Fruit fly (Drosophila melanogaster): ENCODE measurements around the gene CG1105.

CG1105 gene

DNA sequence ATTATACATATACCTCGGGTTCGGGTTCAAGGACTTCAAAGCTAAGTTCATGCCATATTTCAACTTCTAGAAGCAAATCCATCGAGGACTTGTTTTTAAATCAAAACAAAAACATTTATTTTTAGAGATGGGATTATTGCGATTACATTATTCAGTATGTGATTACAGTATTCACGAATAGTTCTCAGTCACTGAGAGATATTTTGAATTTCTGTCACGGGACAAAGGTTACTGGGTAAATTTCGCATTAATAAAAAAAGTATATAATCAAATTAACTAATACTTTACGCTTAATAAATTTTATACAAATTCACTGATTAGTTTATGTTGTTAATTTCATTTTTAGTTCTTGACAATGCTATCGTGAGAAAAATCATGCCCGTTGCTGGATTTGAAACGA, 26.7 kb upstream of the CG1105 start:
- TF ChIP-seq Sin3A (optimal IDR thresholded peaks at IDR 0.05) (no peak), ttk (optimal IDR thresholded peaks at IDR 0.05) (no peak), insv (optimal IDR thresholded peaks at IDR 0.05) (no peak), psq (optimal IDR thresholded peaks at IDR 0.05) (no peak), h (optimal IDR thresholded peaks at IDR 0.05) (no peak), Myc (optimal IDR thresholded peaks at IDR 0.05) (no peak)

DNA sequence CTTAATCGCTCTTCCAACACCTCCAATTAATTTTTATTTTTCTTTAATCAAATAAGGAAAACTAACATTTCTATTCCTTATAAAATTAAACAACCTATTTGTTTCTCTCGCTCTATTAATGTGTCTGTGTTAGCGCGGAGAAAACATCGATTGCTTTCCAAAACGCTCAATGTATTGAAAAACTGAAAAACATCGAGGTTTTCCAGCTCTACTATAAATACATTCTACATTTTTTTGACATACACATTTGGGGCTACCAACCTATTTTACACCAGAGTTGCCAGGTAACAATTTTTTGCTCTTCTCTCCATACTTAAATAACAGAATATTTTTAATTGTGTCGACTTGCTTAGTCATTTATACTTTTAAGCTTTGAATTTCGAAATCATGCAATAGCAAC, 25.0 kb upstream of the CG1105 start:
- TF ChIP-seq psq (optimal IDR thresholded peaks at IDR 0.05) = no peak
- no peak for TF ChIP-seq insv (optimal IDR thresholded peaks at IDR 0.05)
- TF ChIP-seq Myc (optimal IDR thresholded peaks at IDR 0.05) = no peak
- TF ChIP-seq ttk (optimal IDR thresholded peaks at IDR 0.05) = no peak
- TF ChIP-seq Sin3A (optimal IDR thresholded peaks at IDR 0.05) = no peak
- no peak for TF ChIP-seq h (optimal IDR thresholded peaks at IDR 0.05)

DNA sequence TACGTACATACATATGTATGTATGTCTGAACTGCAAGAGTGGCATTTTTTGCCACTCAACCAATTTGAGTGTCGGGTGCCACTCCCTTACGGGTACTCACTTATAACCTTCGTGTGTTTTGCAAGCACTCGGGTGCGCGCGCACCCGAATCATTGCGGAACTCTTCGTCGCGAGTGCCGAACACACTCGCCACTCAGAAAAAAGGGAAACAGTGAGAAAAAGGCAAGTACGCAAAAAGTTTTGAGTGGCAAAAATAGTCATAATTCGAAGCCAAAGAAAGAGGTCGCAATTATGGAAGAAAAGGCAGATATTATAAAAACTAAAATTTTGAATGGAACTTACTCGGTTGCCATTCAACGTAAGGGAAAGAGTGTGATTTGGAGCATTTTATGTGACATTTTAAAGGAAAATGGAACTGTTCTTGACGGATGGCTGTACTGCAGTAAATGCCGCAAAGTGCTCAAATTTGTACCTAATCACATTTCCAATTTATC, 23.4 kb upstream of the CG1105 start:
- no peak for TF ChIP-seq Sin3A (optimal IDR thresholded peaks at IDR 0.05)
- TF ChIP-seq ttk (optimal IDR thresholded peaks at IDR 0.05) = no peak
- no peak for TF ChIP-seq Myc (optimal IDR thresholded peaks at IDR 0.05)
- TF ChIP-seq h (optimal IDR thresholded peaks at IDR 0.05) = no peak
- no peak for TF ChIP-seq insv (optimal IDR thresholded peaks at IDR 0.05)
- no peak for TF ChIP-seq psq (optimal IDR thresholded peaks at IDR 0.05)

DNA sequence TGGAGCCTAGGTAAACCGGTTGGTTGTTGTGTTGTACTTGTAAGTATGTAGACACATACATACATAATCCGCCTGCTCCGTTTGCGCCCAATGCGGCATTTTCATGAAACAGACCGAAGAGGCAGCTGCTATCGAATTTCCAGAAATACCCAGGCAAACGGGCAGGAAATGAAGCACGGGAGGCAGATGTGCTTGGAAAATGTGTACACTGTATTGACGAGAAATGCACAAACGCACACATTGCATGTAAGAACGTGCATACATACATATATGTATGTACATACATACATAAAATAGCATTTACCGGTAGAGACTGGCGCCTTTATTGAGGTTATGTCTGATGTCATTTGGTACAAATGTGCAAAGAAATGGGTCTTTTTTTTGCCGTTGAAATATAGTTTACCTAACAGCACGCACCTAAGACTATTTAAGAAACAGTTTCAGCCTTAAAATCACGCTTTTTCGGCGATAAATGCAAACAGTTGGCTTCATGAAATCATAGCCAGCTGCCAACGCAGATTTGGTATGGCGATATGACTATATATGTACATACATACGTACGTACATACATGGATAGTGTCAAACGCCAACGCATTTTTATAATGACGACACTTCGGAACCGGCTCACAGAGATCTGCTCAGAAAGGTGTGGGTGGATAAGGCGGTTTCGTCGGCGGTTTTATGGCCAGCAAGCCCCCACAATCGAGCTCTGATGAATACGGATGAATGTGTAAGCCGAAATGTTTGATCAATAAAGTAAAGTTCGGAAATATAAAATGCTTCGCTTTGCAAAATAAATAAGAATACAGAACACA, 22.8 kb upstream of the CG1105 start:
- no peak for TF ChIP-seq psq (optimal IDR thresholded peaks at IDR 0.05)
- no peak for TF ChIP-seq ttk (optimal IDR thresholded peaks at IDR 0.05)
- no peak for TF ChIP-seq insv (optimal IDR thresholded peaks at IDR 0.05)
- no peak for TF ChIP-seq h (optimal IDR thresholded peaks at IDR 0.05)
- TF ChIP-seq Myc (optimal IDR thresholded peaks at IDR 0.05) = no peak
- no peak for TF ChIP-seq Sin3A (optimal IDR thresholded peaks at IDR 0.05)

DNA sequence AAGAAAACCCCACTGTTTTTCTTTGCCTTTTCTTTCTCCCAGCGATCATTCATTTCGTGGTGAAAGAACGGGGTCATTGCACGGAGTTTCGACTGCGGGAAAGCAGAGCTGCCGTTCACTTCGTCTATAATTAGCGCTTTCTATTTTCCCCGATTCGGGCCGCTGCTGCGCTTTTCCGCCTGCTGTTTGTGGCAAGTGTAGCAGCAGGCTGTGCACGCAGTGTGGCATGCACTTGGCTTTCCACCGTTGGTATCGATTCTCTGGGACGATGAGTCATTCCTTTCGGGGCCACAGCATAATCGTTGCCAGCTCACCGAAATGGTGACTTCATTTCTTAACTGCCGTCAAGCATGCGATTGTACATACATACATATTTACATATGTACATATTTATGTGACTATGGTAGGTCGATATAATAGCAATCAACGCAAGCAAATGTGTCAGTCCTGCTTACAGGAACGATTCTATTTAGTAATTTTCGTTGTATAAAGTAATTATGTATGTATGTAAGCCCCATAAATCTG, 22.0 kb upstream of the CG1105 start:
- no peak for TF ChIP-seq ttk (optimal IDR thresholded peaks at IDR 0.05)
- no peak for TF ChIP-seq insv (optimal IDR thresholded peaks at IDR 0.05)
- no peak for TF ChIP-seq psq (optimal IDR thresholded peaks at IDR 0.05)
- no peak for TF ChIP-seq Myc (optimal IDR thresholded peaks at IDR 0.05)
- no peak for TF ChIP-seq h (optimal IDR thresholded peaks at IDR 0.05)
- TF ChIP-seq Sin3A (optimal IDR thresholded peaks at IDR 0.05) = no peak

DNA sequence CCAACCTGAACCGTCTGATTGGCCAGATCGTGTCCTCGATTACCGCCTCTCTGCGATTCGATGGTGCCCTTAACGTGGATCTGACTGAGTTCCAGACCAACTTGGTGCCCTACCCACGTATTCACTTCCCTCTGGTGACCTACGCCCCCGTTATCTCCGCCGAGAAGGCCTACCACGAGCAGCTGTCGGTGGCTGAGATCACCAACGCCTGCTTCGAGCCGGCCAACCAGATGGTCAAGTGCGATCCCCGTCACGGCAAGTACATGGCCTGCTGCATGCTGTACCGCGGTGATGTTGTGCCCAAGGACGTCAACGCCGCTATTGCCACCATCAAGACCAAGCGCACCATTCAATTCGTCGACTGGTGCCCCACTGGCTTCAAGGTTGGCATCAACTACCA, 21.0 kb upstream of the CG1105 start:
- TF ChIP-seq insv (optimal IDR thresholded peaks at IDR 0.05) (no peak), psq (optimal IDR thresholded peaks at IDR 0.05) (no peak), Myc (optimal IDR thresholded peaks at IDR 0.05) (no peak)

DNA sequence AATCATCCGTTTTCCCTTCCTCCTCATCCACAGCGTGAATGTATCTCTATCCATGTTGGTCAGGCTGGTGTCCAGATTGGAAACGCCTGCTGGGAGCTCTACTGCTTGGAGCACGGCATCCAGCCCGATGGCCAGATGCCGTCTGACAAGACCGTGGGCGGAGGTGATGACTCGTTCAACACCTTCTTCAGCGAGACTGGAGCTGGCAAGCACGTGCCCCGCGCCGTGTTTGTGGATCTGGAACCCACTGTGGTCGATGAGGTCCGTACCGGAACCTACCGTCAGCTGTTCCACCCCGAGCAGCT, 20.2 kb upstream of the CG1105 start:
- TF ChIP-seq ttk (optimal IDR thresholded peaks at IDR 0.05) = no peak
- TF ChIP-seq Myc (optimal IDR thresholded peaks at IDR 0.05) = no peak
- TF ChIP-seq insv (optimal IDR thresholded peaks at IDR 0.05) = no peak
- TF ChIP-seq psq (optimal IDR thresholded peaks at IDR 0.05) = no peak
- no peak for TF ChIP-seq h (optimal IDR thresholded peaks at IDR 0.05)
- no peak for TF ChIP-seq Sin3A (optimal IDR thresholded peaks at IDR 0.05)

DNA sequence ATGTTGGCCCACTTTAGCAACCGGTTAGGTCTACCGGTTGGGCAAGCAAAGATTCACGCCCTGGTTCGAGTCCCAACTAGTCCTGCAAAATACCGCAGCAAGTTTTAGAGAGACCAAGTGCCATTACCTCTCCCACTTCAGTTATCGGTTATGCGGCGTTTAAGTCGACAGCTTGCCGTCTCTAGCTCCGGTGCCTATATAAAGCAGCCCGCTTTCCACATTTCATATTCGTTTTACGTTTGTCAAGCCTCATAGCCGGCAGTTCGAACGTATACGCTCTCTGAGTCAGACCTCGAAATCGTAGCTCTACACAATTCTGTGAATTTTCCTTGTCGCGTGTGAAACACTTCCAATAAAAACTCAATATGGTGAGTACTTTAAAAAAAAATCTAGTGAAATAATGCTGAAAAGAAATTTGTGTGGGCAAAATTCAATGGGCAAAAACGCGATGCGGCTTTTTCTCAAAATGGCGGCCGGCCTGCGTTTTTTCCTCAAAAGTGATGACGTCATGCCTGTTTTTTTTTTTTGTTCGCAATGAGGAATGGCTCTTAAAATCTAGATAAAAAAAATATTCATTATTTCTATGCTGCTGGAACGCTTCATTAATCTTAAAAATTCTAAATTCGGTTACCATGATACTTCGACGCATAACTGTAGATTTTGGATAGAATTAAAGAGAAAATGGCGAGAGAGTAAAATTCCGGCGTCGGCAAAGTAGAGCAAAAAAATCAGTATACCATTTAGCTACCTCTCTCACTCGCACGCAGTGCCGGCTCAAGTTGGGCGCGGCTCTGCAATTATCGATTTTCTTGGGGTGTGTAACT, 19.7 kb upstream of the CG1105 start, which contains the start of gene alphaTub84B:
alphaTub84B (plus strand) TSS at position 223 of the 824 bp plus-strand sequence.
- TF ChIP-seq Myc (optimal IDR thresholded peaks at IDR 0.05) (no peak), Sin3A (optimal IDR thresholded peaks at IDR 0.05) (no peak), insv (optimal IDR thresholded peaks at IDR 0.05) (no peak), h (optimal IDR thresholded peaks at IDR 0.05) (no peak), ttk (optimal IDR thresholded peaks at IDR 0.05) (no peak), psq (optimal IDR thresholded peaks at IDR 0.05) (no peak)

DNA sequence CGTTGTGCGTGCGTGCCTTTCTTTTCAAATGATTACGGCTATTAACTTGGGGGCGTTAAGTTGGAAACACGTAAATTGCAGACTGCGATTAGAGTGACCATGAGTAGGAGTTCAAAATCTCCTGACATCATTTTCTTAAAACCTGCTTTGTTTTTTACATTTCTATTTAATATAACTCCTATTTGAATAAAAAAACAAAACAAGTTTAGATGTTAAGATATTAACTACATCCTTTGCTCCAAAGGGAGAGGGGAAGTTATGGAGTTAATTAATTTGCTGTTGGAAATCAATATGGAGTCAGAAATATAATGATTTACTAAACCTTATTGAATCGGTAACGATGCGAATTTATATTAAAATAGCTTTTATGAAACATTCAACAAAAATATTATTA, 19.0 kb upstream of the CG1105 start, which contains the start of gene Tailor:
Tailor (minus strand) TSS at position 101 of the 394 bp plus-strand sequence.
- TF ChIP-seq h (optimal IDR thresholded peaks at IDR 0.05) (no peak), Myc (optimal IDR thresholded peaks at IDR 0.05) (no peak), Sin3A (optimal IDR thresholded peaks at IDR 0.05) (no peak), psq (optimal IDR thresholded peaks at IDR 0.05) (no peak), ttk (optimal IDR thresholded peaks at IDR 0.05) (no peak), insv (optimal IDR thresholded peaks at IDR 0.05) (no peak)

DNA sequence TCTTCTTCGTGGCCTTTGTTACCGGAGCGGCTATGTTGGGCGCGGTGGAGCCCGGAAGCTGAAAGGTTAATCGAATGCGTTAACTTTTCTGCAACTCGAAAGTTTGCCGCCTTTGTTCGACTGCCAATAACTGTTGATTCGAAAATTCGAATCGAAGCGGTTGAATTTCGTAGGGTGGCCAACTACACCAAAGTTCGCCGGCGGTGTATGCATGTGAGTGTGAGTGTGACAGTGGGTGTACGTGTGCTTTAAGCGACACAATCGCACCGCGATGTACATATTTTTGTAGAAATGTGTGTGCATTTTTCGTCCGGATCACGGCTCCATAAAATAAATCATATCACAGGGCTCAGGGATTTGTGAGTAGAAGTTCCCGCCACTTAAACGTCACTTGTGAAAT, 18.5 kb upstream of the CG1105 start:
- TF ChIP-seq h (optimal IDR thresholded peaks at IDR 0.05) (no peak), psq (optimal IDR thresholded peaks at IDR 0.05) (no peak), Myc (optimal IDR thresholded peaks at IDR 0.05) (no peak), ttk (optimal IDR thresholded peaks at IDR 0.05) (no peak), Sin3A (optimal IDR thresholded peaks at IDR 0.05) (no peak), insv (optimal IDR thresholded peaks at IDR 0.05) (no peak)

DNA sequence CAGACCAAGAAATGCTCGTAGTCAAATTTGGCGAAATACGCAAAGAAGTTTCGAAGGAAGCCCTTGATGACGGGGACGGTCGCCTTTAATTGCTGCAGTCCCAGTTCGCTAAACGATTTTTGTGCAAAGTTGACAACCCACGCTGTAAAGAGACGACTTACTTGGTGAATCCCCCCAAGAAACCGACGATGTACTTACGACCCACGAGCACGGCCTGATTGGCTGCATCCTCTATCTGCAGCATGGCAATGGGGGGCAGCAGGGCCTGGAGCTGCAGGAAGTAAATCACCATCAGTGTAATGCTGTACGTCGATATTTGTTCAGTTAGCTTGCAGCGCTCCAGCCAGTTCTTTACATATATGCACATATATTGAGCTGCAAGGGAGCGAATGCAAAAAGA, 16.8 kb upstream of the CG1105 start:
- no peak for TF ChIP-seq Sin3A (optimal IDR thresholded peaks at IDR 0.05)
- TF ChIP-seq insv (optimal IDR thresholded peaks at IDR 0.05) = no peak
- no peak for TF ChIP-seq h (optimal IDR thresholded peaks at IDR 0.05)
- TF ChIP-seq ttk (optimal IDR thresholded peaks at IDR 0.05) = no peak
- no peak for TF ChIP-seq psq (optimal IDR thresholded peaks at IDR 0.05)
- TF ChIP-seq Myc (optimal IDR thresholded peaks at IDR 0.05) = no peak

DNA sequence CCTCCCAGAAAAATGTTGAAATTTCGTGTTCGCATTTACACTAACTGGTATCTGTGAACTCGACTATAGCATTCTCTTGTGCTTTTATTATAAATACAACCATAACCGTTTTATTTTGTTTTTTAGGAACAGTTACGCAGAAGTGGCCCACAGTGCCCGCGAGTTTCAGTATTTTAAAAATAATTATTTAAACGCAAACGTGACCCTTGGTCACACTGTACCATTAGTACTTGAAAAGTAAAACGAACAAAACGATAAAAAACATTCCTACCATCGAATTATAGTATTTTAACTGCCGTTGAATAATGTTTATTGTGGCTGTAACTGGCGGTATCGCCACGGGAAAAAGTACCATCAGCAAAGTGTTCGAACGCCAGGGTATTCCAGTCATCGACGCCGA, 15.0 kb upstream of the CG1105 start, which contains the start of gene Dpck:
Dpck (plus strand) TSS at position 211 of the 400 bp plus-strand sequence.
- TF ChIP-seq Myc (optimal IDR thresholded peaks at IDR 0.05) (no peak), insv (optimal IDR thresholded peaks at IDR 0.05) (no peak), Sin3A (optimal IDR thresholded peaks at IDR 0.05) (no peak), h (optimal IDR thresholded peaks at IDR 0.05) (no peak), ttk (optimal IDR thresholded peaks at IDR 0.05) (no peak), psq (optimal IDR thresholded peaks at IDR 0.05) (no peak)

Data from Kc167 (cell line).